Worm (Caenorhabditis elegans) whole organism, young adult: ENCODE results near the gene C25G6.3.

Experiments
- B0019.2 ChIP-seq: fragments of 200-800 bp; sonication (Bioruptor generic); conservative IDR thresholded peaks from 2 replicates; pipeline ENCODE4 v1.3.6; 2022; ENCODE audit warnings: missing genetic modification reagents, missing genetic modification characterization, missing compliant biosample characterization
- ets-4 ChIP-seq: fragments of 200-800 bp; sonication (Bioruptor generic); optimal IDR thresholded peaks from 2 replicates; lab custom pipeline; 2018; ENCODE audit warnings: mild to moderate bottlenecking, missing genetic modification characterization, missing compliant biosample characterization
- madf-10 ChIP-seq: sonication (generic microtip); optimal IDR thresholded peaks from 2 replicates; lab custom pipeline; 2016; ENCODE audit warnings: mild to moderate bottlenecking, missing genetic modification characterization, missing compliant biosample characterization
- snpc-1.3 ChIP-seq: sonication (generic microtip); optimal IDR thresholded peaks from 2 replicates; lab custom pipeline; 2017; ENCODE audit warnings: missing genetic modification characterization, mild to moderate bottlenecking, missing compliant biosample characterization, antibody characterized with exemption, moderate library complexity, missing genotype, missing genetic modification reagents; ENCODE audit not compliant: insufficient read depth

ce11 chrX:1185474-1185873 is 53.2 kb downstream of the C25G6.3 start:
- TF ChIP-seq madf-10 (tag; lab: Kevin White, UChicago) (no peak), ets-4 (GFP tag; lab: Kevin White, UChicago) (no peak), B0019.2 (no peak), snpc-1.3 (tag; lab: Kevin White, UChicago) (no peak)
